Worm (Caenorhabditis elegans) whole organism, L4 larva: ENCODE data around the gene npl-4.2.

Source experiments
- D1046.2 ChIP-seq: fragments of 200-800 bp; sonication (Bioruptor generic); IDR thresholded peaks from 2 replicates; pipeline ENCODE4 v1.3.6; 2022; ENCODE audit warnings: missing genetic modification characterization, missing compliant biosample characterization
- F49E8.2 ChIP-seq: sonication (generic microtip); optimal IDR thresholded peaks from 2 replicates; lab custom pipeline; 2016; ENCODE audit warnings: missing compliant biosample characterization, mild to moderate bottlenecking, missing genetic modification characterization, borderline replicate concordance
- R02D3.7 ChIP-seq: fragments of 150-350 bp; sonication (generic microtip); optimal IDR thresholded peaks from 3 replicates; lab custom pipeline; 2014; ENCODE audit warnings: missing biosample characterization, missing genetic modification characterization
- Y5F2A.4 ChIP-seq: fragments of 200-800 bp; sonication (Bioruptor generic); optimal IDR thresholded peaks from 2 replicates; lab custom pipeline; 2018; ENCODE audit warnings: mild to moderate bottlenecking, missing genetic modification characterization, missing compliant biosample characterization
- Y75B8A.6 ChIP-seq: fragments of 200-800 bp; sonication (Bioruptor generic); IDR thresholded peaks from 2 replicates; pipeline ENCODE4 v1.3.6; 2022; ENCODE audit warnings: missing genetic modification reagents, missing genetic modification characterization, missing compliant biosample characterization
- ZK337.2 ChIP-seq: fragments of 200-800 bp; sonication (Bioruptor generic); IDR thresholded peaks from 2 replicates; pipeline ENCODE4 v1.3.6; 2022; ENCODE audit warnings: missing genetic modification reagents, missing genetic modification characterization, missing compliant biosample characterization
- aha-1 ChIP-seq: fragments of 150-350 bp; peaks from one replicate; lab custom pipeline; 2014; ENCODE audit warnings: missing biosample characterization, missing genetic modification characterization
- arid-1 ChIP-seq: fragments of 200-800 bp; sonication (Bioruptor generic); conservative IDR thresholded peaks from 2 replicates; pipeline ENCODE4 v1.3.6; 2022; ENCODE audit warnings: missing genetic modification reagents, missing genetic modification characterization, missing compliant biosample characterization
- attf-4 ChIP-seq: sonication (generic microtip); optimal IDR thresholded peaks from 3 replicates; lab custom pipeline; 2017; ENCODE audit warnings: missing biosample characterization, missing genetic modification characterization
- ceh-20 ChIP-seq: fragments of 200-800 bp; sonication (Bioruptor generic); IDR thresholded peaks from 2 replicates; pipeline ENCODE4 v1.3.6; 2022; ENCODE audit warnings: missing genetic modification reagents, missing genetic modification characterization, missing compliant biosample characterization
- ceh-28 ChIP-seq: fragments of 150-350 bp; optimal IDR thresholded peaks from 2 replicates; lab custom pipeline; 2014; ENCODE audit warnings: missing biosample characterization, missing genetic modification reagents, missing genetic modification characterization
- ceh-62 ChIP-seq: sonication (generic microtip); optimal IDR thresholded peaks from 2 replicates; lab custom pipeline; 2017; ENCODE audit warnings: missing biosample characterization, missing genetic modification characterization
- cey-2 ChIP-seq: sonication (generic microtip); optimal IDR thresholded peaks from 3 replicates; lab custom pipeline; 2017; ENCODE audit warnings: missing genetic modification characterization, mild to moderate bottlenecking, missing compliant biosample characterization, antibody characterized with exemption, borderline replicate concordance; ENCODE audit not compliant: insufficient read depth
- daf-12 ChIP-seq: fragments of 150-350 bp; optimal IDR thresholded peaks from 2 replicates; lab custom pipeline; 2014; ENCODE audit warnings: missing biosample characterization, missing genetic modification reagents, missing genetic modification characterization
- daf-16 ChIP-seq, 3 experiments: sonication (generic microtip); optimal IDR thresholded peaks; 2 replicates each; lab custom pipeline; 2016 to 2017; ENCODE audit warnings: missing genetic modification characterization in 3 of 3, missing genetic modification reagents in 3 of 3, mild to moderate bottlenecking in 2 of 3, missing compliant biosample characterization in 2 of 3, missing biosample characterization in 1 of 3, moderate library complexity in 1 of 3
- daf-19 ChIP-seq: fragments of 200-800 bp; sonication (Bioruptor generic); conservative IDR thresholded peaks from 2 replicates; pipeline ENCODE4 v1.3.6; 2022; ENCODE audit warnings: missing genetic modification characterization, missing compliant biosample characterization
- daf-8 ChIP-seq: fragments of 200-800 bp; sonication (Bioruptor generic); IDR thresholded peaks from 2 replicates; pipeline ENCODE4 v1.3.6; 2022; ENCODE audit warnings: missing genetic modification characterization, missing compliant biosample characterization
- dmd-6 ChIP-seq: fragments of 200-800 bp; sonication (Bioruptor generic); IDR thresholded peaks from 2 replicates; pipeline ENCODE4 v1.3.6; 2022; ENCODE audit warnings: missing genetic modification reagents, missing genetic modification characterization, missing compliant biosample characterization
- fkh-10 ChIP-seq: fragments of 150-350 bp; optimal IDR thresholded peaks from 2 replicates; lab custom pipeline; 2014; ENCODE audit warnings: missing biosample characterization, missing genetic modification reagents, missing genetic modification characterization
- fos-1 ChIP-seq: fragments of 150-350 bp; optimal IDR thresholded peaks from 2 replicates; lab custom pipeline; 2014; ENCODE audit warnings: missing biosample characterization, missing genetic modification characterization
- hif-1 ChIP-seq, 2 experiments: sonication (generic microtip); optimal IDR thresholded peaks; 2 replicates each; lab custom pipeline; 2016 to 2017; ENCODE audit warnings: missing compliant biosample characterization in 2 of 2, missing genetic modification characterization in 2 of 2, missing genetic modification reagents in 2 of 2, missing genotype in 2 of 2, mild to moderate bottlenecking in 1 of 2
- hlh-30 ChIP-seq: sonication (generic microtip); optimal IDR thresholded peaks from 2 replicates; lab custom pipeline; 2017; ENCODE audit warnings: antibody characterized with exemption, mild to moderate bottlenecking, missing genetic modification characterization, missing compliant biosample characterization; ENCODE audit not compliant: insufficient read depth
- hmg-1.1 ChIP-seq: fragments of 200-800 bp; sonication (Bioruptor generic); IDR thresholded peaks from 2 replicates; pipeline ENCODE4 v1.3.6; 2022; ENCODE audit warnings: missing genetic modification reagents, missing genetic modification characterization, missing compliant biosample characterization
- lim-7 ChIP-seq: fragments of 200-800 bp; sonication (Bioruptor generic); IDR thresholded peaks from 2 replicates; pipeline ENCODE4 v1.3.6; 2022; ENCODE audit warnings: missing genetic modification characterization, missing compliant biosample characterization
- lin-1 ChIP-seq: fragments of 200-800 bp; sonication (Bioruptor generic); IDR thresholded peaks from 2 replicates; pipeline ENCODE4 v1.3.6; 2022; ENCODE audit warnings: missing genetic modification reagents, missing genetic modification characterization, missing compliant biosample characterization
- lin-15B ChIP-seq: fragments of 150-350 bp; sonication (generic microtip); optimal IDR thresholded peaks from 3 replicates; lab custom pipeline; 2014; ENCODE audit warnings: missing biosample characterization, missing genetic modification characterization
- lin-38 ChIP-seq: fragments of 200-800 bp; sonication (Bioruptor generic); IDR thresholded peaks from 2 replicates; pipeline ENCODE4 v1.3.6; 2022; ENCODE audit warnings: missing genetic modification reagents, missing genetic modification characterization, missing compliant biosample characterization
- lir-3 ChIP-seq: sonication (generic microtip); optimal IDR thresholded peaks from 2 replicates; lab custom pipeline; 2016; ENCODE audit warnings: mild to moderate bottlenecking, missing genetic modification characterization, missing compliant biosample characterization
- mep-1 ChIP-seq: fragments of 150-350 bp; sonication (generic microtip); optimal IDR thresholded peaks from 3 replicates; lab custom pipeline; 2014; ENCODE audit warnings: missing biosample characterization, missing genetic modification characterization
- nhr-102 ChIP-seq: sonication (generic microtip); optimal IDR thresholded peaks from 2 replicates; lab custom pipeline; 2016; ENCODE audit warnings: mild to moderate bottlenecking, missing genetic modification characterization, moderate library complexity, missing compliant biosample characterization
- nhr-28 ChIP-seq: fragments of 150-350 bp; optimal IDR thresholded peaks from 2 replicates; lab custom pipeline; 2014; ENCODE audit warnings: missing biosample characterization, missing genetic modification characterization
- nhr-42 ChIP-seq: fragments of 200-800 bp; sonication (Bioruptor generic); IDR thresholded peaks from 2 replicates; pipeline ENCODE4 v1.3.6; 2022; ENCODE audit warnings: missing genetic modification characterization, missing compliant biosample characterization
- nhr-48 ChIP-seq: sonication (generic microtip); optimal IDR thresholded peaks from 2 replicates; lab custom pipeline; 2016; ENCODE audit warnings: mild to moderate bottlenecking, missing genetic modification characterization, missing compliant biosample characterization
- nhr-6 ChIP-seq: fragments of 150-350 bp; optimal IDR thresholded peaks from 2 replicates; lab custom pipeline; 2014; ENCODE audit warnings: missing biosample characterization, missing genetic modification characterization
- nhr-77 ChIP-seq: fragments of 150-350 bp; optimal IDR thresholded peaks from 2 replicates; lab custom pipeline; 2014; ENCODE audit warnings: missing biosample characterization, missing genetic modification characterization
- php-3 ChIP-seq: fragments of 200-800 bp; sonication (Bioruptor generic); IDR thresholded peaks from 2 replicates; pipeline ENCODE4 v1.3.6; 2022; ENCODE audit warnings: missing genetic modification reagents, missing genetic modification characterization, missing compliant biosample characterization
- pqm-1 ChIP-seq: sonication (generic microtip); optimal IDR thresholded peaks from 2 replicates; lab custom pipeline; 2017; ENCODE audit warnings: missing biosample characterization, missing genetic modification characterization
- rbr-2 ChIP-seq: sonication (generic microtip); optimal IDR thresholded peaks from 2 replicates; lab custom pipeline; 2016; ENCODE audit warnings: missing genotype, missing genetic modification characterization, missing compliant biosample characterization
- sdz-12 ChIP-seq: fragments of 200-800 bp; sonication (Bioruptor generic); optimal IDR thresholded peaks from 2 replicates; lab custom pipeline; 2018; ENCODE audit warnings: mild to moderate bottlenecking, missing genetic modification characterization, missing compliant biosample characterization
- set-16 ChIP-seq: fragments of 200-800 bp; sonication (Bioruptor generic); IDR thresholded peaks from 2 replicates; pipeline ENCODE4 v1.3.6; 2022; ENCODE audit warnings: missing genetic modification reagents, missing genetic modification characterization, missing compliant biosample characterization
- spr-1 ChIP-seq: sonication (generic microtip); optimal IDR thresholded peaks from 2 replicates; lab custom pipeline; 2016; ENCODE audit warnings: mild to moderate bottlenecking, missing genetic modification characterization, missing compliant biosample characterization
- tag-97 ChIP-seq: fragments of 200-800 bp; sonication (Bioruptor generic); IDR thresholded peaks from 2 replicates; pipeline ENCODE4 v1.3.6; 2022; ENCODE audit warnings: missing genetic modification characterization, missing compliant biosample characterization
- tra-1 ChIP-seq: fragments of 200-800 bp; sonication (Bioruptor generic); IDR thresholded peaks from 2 replicates; pipeline ENCODE4 v1.3.6; 2022; ENCODE audit warnings: missing genetic modification reagents, missing genetic modification characterization, missing compliant biosample characterization
- unc-39 ChIP-seq: sonication (generic microtip); optimal IDR thresholded peaks from 2 replicates; lab custom pipeline; 2017; ENCODE audit warnings: missing biosample characterization, missing genetic modification characterization
- unc-62 ChIP-seq, 3 experiments: fragments of 150-350 bp in 1 of 3; sonication (generic microtip); optimal IDR thresholded peaks in 2 of 3; peaks in 1 of 3; 1 replicate in 1 of 3; 2 replicates in 2 of 3; lab custom pipeline; 2014 to 2017; ENCODE audit warnings: missing biosample characterization in 3 of 3, missing genetic modification characterization in 3 of 3, missing genetic modification reagents in 3 of 3, missing genotype in 1 of 3
- zag-1 ChIP-seq: fragments of 150-350 bp; optimal IDR thresholded peaks from 2 replicates; lab custom pipeline; 2014; ENCODE audit warnings: missing biosample characterization, missing genetic modification characterization
- zfp-2 ChIP-seq: sonication (generic microtip); optimal IDR thresholded peaks from 2 replicates; lab custom pipeline; 2016; ENCODE audit warnings: mild to moderate bottlenecking, missing genetic modification characterization, missing compliant biosample characterization
- zfp-3 ChIP-seq: fragments of 200-800 bp; sonication (Bioruptor generic); conservative IDR thresholded peaks from 2 replicates; pipeline ENCODE4 v1.3.6; 2022; ENCODE audit warnings: missing genetic modification reagents, missing genetic modification characterization, missing compliant biosample characterization
- ztf-11 ChIP-seq: fragments of 150-350 bp; optimal IDR thresholded peaks from 2 replicates; lab custom pipeline; 2014; ENCODE audit warnings: missing biosample characterization, missing genetic modification characterization
- ztf-7 ChIP-seq: fragments of 150-350 bp; optimal IDR thresholded peaks from 2 replicates; lab custom pipeline; 2014; ENCODE audit warnings: missing biosample characterization, missing genetic modification characterization

The npl-4.2 gene

ce11 chrII:5661735-5662177 is 39.1 kb downstream of the npl-4.2 start (continued):
- peak; percentile 85 for TF ChIP-seq fkh-10 (GFP tag; lab: Kevin White, UChicago)
- TF ChIP-seq hmg-1.1 (GFP tag; lab: Robert Waterston, UW) = peak; percentile 97
- peak; percentile 94 for TF ChIP-seq D1046.2
- peak; percentile 57 for TF ChIP-seq zfp-2 (tag; lab: Kevin White, UChicago)
- peak; percentile 9 for TF ChIP-seq ztf-7 (tag; lab: Kevin White, UChicago)
- TF ChIP-seq nhr-48 (tag; lab: Kevin White, UChicago) = peak; percentile 73
- peak in 1 of 2 experiments; percentile 100 for TF ChIP-seq unc-62 (GFP tag; optimal IDR thresholded peaks at IDR 0.05 in 1 of 2; lab: Kevin White, UChicago)
- peak; percentile 45 for TF ChIP-seq unc-62 (tag; optimal IDR thresholded peaks at IDR 0.05; lab: Kevin White, UChicago)
- peak; percentile 40 for TF ChIP-seq nhr-6 (tag; lab: Kevin White, UChicago)
- TF ChIP-seq lim-7 = peak; percentile 95
- TF ChIP-seq R02D3.7 = no peak
- TF ChIP-seq tra-1 = peak; percentile 97
- peak; percentile 89 for TF ChIP-seq hlh-30 (tag; lab: Kevin White, UChicago)
- peak; percentile 96 for TF ChIP-seq ceh-20 (GFP tag; lab: Robert Waterston, UW)
- TF ChIP-seq daf-12 (tag; lab: Kevin White, UChicago) = no peak
- no peak for TF ChIP-seq attf-4 (tag; lab: Kevin White, UChicago)
- TF ChIP-seq Y5F2A.4 = peak; percentile 81
- peak; percentile 98 for TF ChIP-seq Y75B8A.6 (GFP tag; lab: Robert Waterston, UW)
- peak; percentile 90 for TF ChIP-seq mep-1 (tag; lab: Kevin White, UChicago)
- TF ChIP-seq nhr-77 (tag; lab: Kevin White, UChicago) = peak; percentile 79
- peak; percentile 89 for TF ChIP-seq lin-38
- TF ChIP-seq daf-8 = peak; percentile 83; the same call in 1 of the 2 replicates
- TF ChIP-seq ceh-62 (tag; lab: Kevin White, UChicago) = no peak
- TF ChIP-seq arid-1 (GFP tag; lab: Robert Waterston, UW) = peak; percentile 97
- peak; percentile 43 to 46 for TF ChIP-seq daf-16 (GFP tag; optimal IDR thresholded peaks at IDR 0.05; lab: Kevin White, UChicago)
- peak; percentile 72 for TF ChIP-seq daf-16 (tag; optimal IDR thresholded peaks at IDR 0.05; lab: Kevin White, UChicago)
- TF ChIP-seq tag-97 (GFP tag; lab: Robert Waterston, UW) = peak; percentile 90
- peak; percentile 96 for TF ChIP-seq rbr-2 (tag; lab: Kevin White, UChicago)
- TF ChIP-seq pqm-1 = peak; percentile 11
- TF ChIP-seq spr-1 (tag; lab: Kevin White, UChicago) = peak; percentile 91
- peak; percentile 98 for TF ChIP-seq lin-1 (GFP tag; lab: Robert Waterston, UW)
- peak; percentile 94 for TF ChIP-seq nhr-42 (GFP tag; lab: Robert Waterston, UW)
- TF ChIP-seq unc-39 (tag; lab: Kevin White, UChicago) = no peak
- TF ChIP-seq daf-19 (GFP tag; lab: Robert Waterston, UW) = 0 out of 2 replicates have a peak, but pooled peaks have one; percentile 51
- peak; percentile 100 for TF ChIP-seq sdz-12
- peak; percentile 99 for TF ChIP-seq aha-1 (tag; lab: Kevin White, UChicago)
- peak; percentile 70 for TF ChIP-seq nhr-102
- peak; percentile 31 to 94 for TF ChIP-seq hif-1 (tag; optimal IDR thresholded peaks at IDR 0.05; lab: Kevin White, UChicago)
- peak; percentile 98 for TF ChIP-seq zfp-3 (GFP tag; lab: Robert Waterston, UW)
- peak; percentile 90 for TF ChIP-seq php-3
- TF ChIP-seq ztf-11 = peak; percentile 29
- no peak for TF ChIP-seq cey-2 (tag; lab: Kevin White, UChicago)
- TF ChIP-seq F49E8.2 (tag; lab: Kevin White, UChicago) = peak; percentile 88
- TF ChIP-seq nhr-28 (tag; lab: Kevin White, UChicago) = peak; percentile 55
- no peak for TF ChIP-seq fos-1 (tag; lab: Kevin White, UChicago)
- TF ChIP-seq set-16 (GFP tag; lab: Robert Waterston, UW) = peak; percentile 99
- peak; percentile 72 for TF ChIP-seq lir-3
- TF ChIP-seq dmd-6 (GFP tag; lab: Robert Waterston, UW) = peak; percentile 90
- TF ChIP-seq zag-1 = peak; percentile 44
- peak; percentile 88 for TF ChIP-seq ZK337.2 (GFP tag; lab: Robert Waterston, UW)
- TF ChIP-seq lin-15B = no peak
- TF ChIP-seq ceh-28 (tag; lab: Kevin White, UChicago) = peak; percentile 76
